Worm (Caenorhabditis elegans): ENCODE measurements around the gene nhr-57.

DNA sequence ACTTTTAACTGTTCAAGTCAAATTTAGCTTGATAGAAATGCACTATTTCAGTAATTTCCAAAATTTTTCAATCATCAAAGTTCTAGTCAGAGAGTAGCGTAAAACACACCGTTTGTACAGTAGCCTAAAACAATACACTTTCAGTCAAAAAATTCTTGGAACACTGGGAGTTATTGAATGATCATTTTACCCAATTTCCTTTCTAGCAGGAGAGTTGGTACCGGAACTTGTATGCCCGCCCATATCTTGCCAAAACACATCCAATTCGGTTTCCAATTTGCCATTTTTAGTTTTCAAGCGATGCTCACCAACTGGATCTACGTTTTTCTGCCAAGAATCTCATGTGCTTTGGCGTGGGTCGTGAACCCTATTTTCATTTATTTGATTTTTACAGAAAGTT lies 27.4 kb upstream of the nhr-57 start, which contains the start of gene srj-39:
- TF ChIP-seq flh-1 (GFP tag; optimal IDR thresholded peaks at IDR 0.05) (no peak), elt-1 (tag; optimal IDR thresholded peaks at IDR 0.05; ENCODE audit: borderline replicate concordance, insufficient read depth) (no peak), nhr-237 (tag; optimal IDR thresholded peaks at IDR 0.05) (no peak), nhr-76 (tag; optimal IDR thresholded peaks at IDR 0.05) (no peak), sem-2 (GFP tag; optimal IDR thresholded peaks at IDR 0.05) (no peak), nhr-12 (tag; optimal IDR thresholded peaks at IDR 0.05) (no peak), ztf-11 (tag; optimal IDR thresholded peaks at IDR 0.05) (no peak), lin-13 (tag; optimal IDR thresholded peaks at IDR 0.05) (no peak), ceh-83 (GFP tag; optimal IDR thresholded peaks at IDR 0.05) (no peak), unc-62 (GFP tag; optimal IDR thresholded peaks at IDR 0.05) (no peak)

Measured in whole organism, mixed stage, embryonic.